Worm (Caenorhabditis elegans) whole organism, L2 larva: Measurements from ENCODE around the gene Y57G11C.499.

ENCODE experiments used
- C34F6.9 ChIP-seq: fragments of 150-350 bp; optimal IDR thresholded peaks from 2 replicates; lab custom pipeline; 2014; ENCODE audit warnings: missing biosample characterization, missing genetic modification characterization
- F13H6.1 ChIP-seq: sonication (generic microtip); optimal IDR thresholded peaks from 2 replicates; lab custom pipeline; 2016; ENCODE audit warnings: missing genetic modification characterization, missing compliant biosample characterization
- R02D3.7 ChIP-seq: fragments of 150-350 bp; optimal IDR thresholded peaks from 2 replicates; lab custom pipeline; 2014; ENCODE audit warnings: missing biosample characterization, missing genetic modification characterization
- Y55F3AM.14 ChIP-seq: fragments of 200-800 bp; sonication (Bioruptor generic); optimal IDR thresholded peaks from 2 replicates; lab custom pipeline; 2018; ENCODE audit warnings: mild to moderate bottlenecking, missing genetic modification characterization, missing compliant biosample characterization
- alr-1 ChIP-seq: fragments of 150-350 bp; optimal IDR thresholded peaks from 2 replicates; lab custom pipeline; 2014; ENCODE audit warnings: missing biosample characterization, missing genetic modification characterization
- aly-2 ChIP-seq: fragments of 150-350 bp; optimal IDR thresholded peaks from 2 replicates; lab custom pipeline; 2014; ENCODE audit warnings: missing biosample characterization, missing genetic modification characterization
- ama-1 ChIP-seq: fragments of 150-350 bp; optimal IDR thresholded peaks from 2 replicates; lab custom pipeline; 2018; ENCODE audit warnings: inconsistent platforms
- blmp-1 ChIP-seq: sonication (generic microtip); optimal IDR thresholded peaks from 2 replicates; lab custom pipeline; 2017; ENCODE audit warnings: missing genetic modification characterization, mild to moderate bottlenecking, missing compliant biosample characterization, antibody characterized with exemption, moderate library complexity; ENCODE audit not compliant: insufficient read depth
- ceh-82 ChIP-seq: fragments of 150-350 bp; optimal IDR thresholded peaks from 2 replicates; lab custom pipeline; 2014; ENCODE audit warnings: missing biosample characterization, missing genetic modification characterization
- crh-2 ChIP-seq: sonication (generic microtip); optimal IDR thresholded peaks from 2 replicates; lab custom pipeline; 2017; ENCODE audit warnings: missing biosample characterization, missing genetic modification characterization
- egl-27 ChIP-seq: sonication (generic microtip); optimal IDR thresholded peaks from 3 replicates; lab custom pipeline; 2017; ENCODE audit warnings: missing biosample characterization, missing genetic modification reagents, missing genetic modification characterization
- elt-3 ChIP-seq: sonication (generic microtip); optimal IDR thresholded peaks from 2 replicates; lab custom pipeline; 2017; ENCODE audit warnings: missing biosample characterization, missing genetic modification characterization
- gmeb-1 ChIP-seq: fragments of 150-350 bp; optimal IDR thresholded peaks from 2 replicates; lab custom pipeline; 2014; ENCODE audit warnings: missing biosample characterization, missing genetic modification characterization
- lin-11 ChIP-seq: fragments of 150-350 bp; sonication (generic microtip); optimal IDR thresholded peaks from 2 replicates; lab custom pipeline; 2014; ENCODE audit warnings: missing biosample characterization, missing genetic modification characterization, inconsistent platforms, mixed read lengths
- lin-39 ChIP-seq: fragments of 150-350 bp; optimal IDR thresholded peaks from 2 replicates; lab custom pipeline; 2014; ENCODE audit warnings: missing biosample characterization, missing genetic modification reagents, missing genetic modification characterization
- lsy-2 ChIP-seq, 2 experiments: fragments of 150-350 bp in 1 of 2; sonication (generic microtip) in 1 of 2; optimal IDR thresholded peaks; 2 replicates each; lab custom pipeline; 2014 to 2017; ENCODE audit warnings: missing biosample characterization in 2 of 2, missing genetic modification characterization in 2 of 2
- mab-5 ChIP-seq: fragments of 150-350 bp; optimal IDR thresholded peaks from 2 replicates; lab custom pipeline; 2014; ENCODE audit warnings: missing biosample characterization, missing genetic modification characterization
- mbf-1 ChIP-seq: sonication (generic microtip); optimal IDR thresholded peaks from 2 replicates; lab custom pipeline; 2017; ENCODE audit warnings: missing biosample characterization, missing genetic modification characterization
- mdl-1 ChIP-seq, 2 experiments: fragments of 150-350 bp in 1 of 2; sonication (generic microtip) in 1 of 2; optimal IDR thresholded peaks; 2 replicates each; lab custom pipeline; 2017; ENCODE audit warnings: missing biosample characterization in 2 of 2, missing genetic modification characterization in 2 of 2
- nhr-10 ChIP-seq: sonication (generic microtip); optimal IDR thresholded peaks from 2 replicates; lab custom pipeline; 2017; ENCODE audit warnings: missing biosample characterization, missing genetic modification characterization
- nhr-12 ChIP-seq: fragments of 150-350 bp; optimal IDR thresholded peaks from 2 replicates; lab custom pipeline; 2014; ENCODE audit warnings: missing biosample characterization, missing genetic modification characterization
- nhr-129 ChIP-seq: fragments of 150-350 bp; optimal IDR thresholded peaks from 2 replicates; lab custom pipeline; 2014; ENCODE audit warnings: missing biosample characterization, missing genetic modification characterization
- nhr-21 ChIP-seq: fragments of 150-350 bp; optimal IDR thresholded peaks from 2 replicates; lab custom pipeline; 2014; ENCODE audit warnings: missing biosample characterization, missing genetic modification characterization
- nhr-23 ChIP-seq: fragments of 150-350 bp; optimal IDR thresholded peaks from 2 replicates; lab custom pipeline; 2014; ENCODE audit warnings: missing biosample characterization, missing genetic modification reagents, missing genetic modification characterization
- nhr-237 ChIP-seq: fragments of 150-350 bp; optimal IDR thresholded peaks from 2 replicates; lab custom pipeline; 2014; ENCODE audit warnings: missing biosample characterization, missing genetic modification characterization
- nhr-25 ChIP-seq: fragments of 150-350 bp; sonication (generic microtip); optimal IDR thresholded peaks from 3 replicates; lab custom pipeline; 2014; ENCODE audit warnings: missing biosample characterization, missing genetic modification characterization
- nhr-6 ChIP-seq: fragments of 150-350 bp; optimal IDR thresholded peaks from 2 replicates; lab custom pipeline; 2014; ENCODE audit warnings: missing biosample characterization, missing genetic modification characterization
- nhr-77 ChIP-seq: fragments of 150-350 bp; optimal IDR thresholded peaks from 2 replicates; lab custom pipeline; 2014; ENCODE audit warnings: missing biosample characterization, missing genetic modification characterization
- sem-4 ChIP-seq: fragments of 150-350 bp; optimal IDR thresholded peaks from 2 replicates; lab custom pipeline; 2014; ENCODE audit warnings: missing biosample characterization, missing genetic modification reagents, missing genetic modification characterization
- skn-1 ChIP-seq: sonication (generic microtip); optimal IDR thresholded peaks from 2 replicates; lab custom pipeline; 2017; ENCODE audit warnings: missing biosample characterization, missing genetic modification characterization
- sma-3 ChIP-seq: sonication (generic microtip); optimal IDR thresholded peaks from 2 replicates; lab custom pipeline; 2016; ENCODE audit warnings: missing genetic modification reagents, missing genetic modification characterization, missing compliant biosample characterization
- sma-9 ChIP-seq, 2 experiments: fragments of 150-350 bp in 1 of 2; sonication (generic microtip) in 1 of 2; optimal IDR thresholded peaks; 2 replicates each; lab custom pipeline; 2014 to 2016; ENCODE audit warnings: missing genetic modification characterization in 2 of 2, mild to moderate bottlenecking in 1 of 2, missing biosample characterization in 1 of 2, missing compliant biosample characterization in 1 of 2, missing genetic modification reagents in 1 of 2, moderate library complexity in 1 of 2
- zag-1 ChIP-seq: fragments of 150-350 bp; optimal IDR thresholded peaks from 2 replicates; lab custom pipeline; 2014; ENCODE audit warnings: missing biosample characterization, missing genetic modification characterization
- ztf-1 ChIP-seq: fragments of 200-800 bp; sonication (Bioruptor generic); conservative IDR thresholded peaks from 2 replicates; pipeline ENCODE4 v1.3.6; 2022; ENCODE audit warnings: missing genetic modification characterization, missing compliant biosample characterization
- ztf-4 ChIP-seq: fragments of 150-350 bp; optimal IDR thresholded peaks from 2 replicates; lab custom pipeline; 2014; ENCODE audit warnings: missing biosample characterization, missing genetic modification characterization

The Y57G11C.499 gene

ce11 chrIV:14754912-14755311, at the start of gene Y57G11C.499:
Gene Y57G11C.499, minus strand, starts transcription at chrIV:14754934.
- no peak for TF ChIP-seq lin-11 (tag; lab: Kevin White, UChicago)
- TF ChIP-seq R02D3.7 (tag; lab: Kevin White, UChicago), result no peak
- no peak for TF ChIP-seq mab-5 (tag; lab: Kevin White, UChicago)
- no peak for TF ChIP-seq C34F6.9 (tag; lab: Kevin White, UChicago)
- no peak for TF ChIP-seq egl-27 (tag; lab: Kevin White, UChicago)
- TF ChIP-seq lsy-2 (tag; optimal IDR thresholded peaks at IDR 0.05; lab: Kevin White, UChicago), result no peak
- no peak for TF ChIP-seq nhr-77 (tag; lab: Kevin White, UChicago)
- TF ChIP-seq alr-1 (tag; lab: Kevin White, UChicago), result no peak
- TF ChIP-seq nhr-129 (tag; lab: Kevin White, UChicago), result no peak
- no peak for TF ChIP-seq nhr-6 (tag; lab: Kevin White, UChicago)
- no peak for TF ChIP-seq blmp-1 (tag; lab: Kevin White, UChicago)
- no peak for TF ChIP-seq sma-9 (GFP tag; optimal IDR thresholded peaks at IDR 0.05; lab: Kevin White, UChicago)
- no peak for TF ChIP-seq sma-9 (tag; optimal IDR thresholded peaks at IDR 0.05; lab: Kevin White, UChicago)
- no peak for TF ChIP-seq F13H6.1

ce11 chrIV:14802316-14802715, 47.6 kb upstream of the Y57G11C.499 start, which contains the start of gene Y57G11C.1142:
Gene Y57G11C.1142, plus strand, starts transcription at chrIV:14802616.
- TF ChIP-seq ztf-4 (tag; lab: Kevin White, UChicago) (no peak), zag-1 (tag; lab: Kevin White, UChicago) (no peak), sem-4 (no peak), crh-2 (tag; lab: Kevin White, UChicago) (no peak), skn-1 (tag; lab: Kevin White, UChicago) (no peak), R02D3.7 (tag; lab: Kevin White, UChicago) (no peak), mbf-1 (tag; lab: Kevin White, UChicago) (no peak), nhr-21 (no peak), sma-3 (GFP tag; lab: Kevin White, UChicago) (no peak)
- TF ChIP-seq, all 48 proteins: peak for 0

ce11 chrIV:14800931-14801330, 46.2 kb upstream of the Y57G11C.499 start:
- TF ChIP-seq nhr-23 (tag; lab: Kevin White, UChicago) (no peak), nhr-12 (tag; lab: Kevin White, UChicago) (no peak), skn-1 (tag; lab: Kevin White, UChicago) (no peak), ama-1 (no peak), sma-9 (GFP tag; optimal IDR thresholded peaks at IDR 0.05; lab: Kevin White, UChicago) (no peak), sma-9 (tag; optimal IDR thresholded peaks at IDR 0.05; lab: Kevin White, UChicago) (no peak), nhr-77 (tag; lab: Kevin White, UChicago) (no peak), ztf-1 (GFP tag; lab: Robert Waterston, UW) (no peak), nhr-237 (no peak), nhr-10 (tag; lab: Kevin White, UChicago) (no peak), alr-1 (tag; lab: Kevin White, UChicago) (no peak), gmeb-1 (tag; lab: Kevin White, UChicago) (no peak), mdl-1 (tag; optimal IDR thresholded peaks at IDR 0.05; lab: Kevin White, UChicago) (no peak), elt-3 (tag; lab: Kevin White, UChicago) (no peak), Y55F3AM.14 (GFP tag; lab: Kevin White, UChicago) (no peak), egl-27 (tag; lab: Kevin White, UChicago) (no peak), R02D3.7 (tag; lab: Kevin White, UChicago) (no peak), nhr-25 (tag; lab: Kevin White, UChicago) (no peak), aly-2 (tag; lab: Kevin White, UChicago) (no peak), nhr-6 (tag; lab: Kevin White, UChicago) (no peak), lin-39 (tag; lab: Kevin White, UChicago) (no peak)
- TF ChIP-seq, all 48 proteins: peak for 0

ce11 chrIV:14799186-14799585, 44.5 kb upstream of the Y57G11C.499 start, which contains the start of gene Y57G11C.14:
Gene Y57G11C.14, plus strand, starts transcription at chrIV:14799311.
- TF ChIP-seq sma-9 (GFP tag; optimal IDR thresholded peaks at IDR 0.05; lab: Kevin White, UChicago) (no peak), sma-9 (tag; optimal IDR thresholded peaks at IDR 0.05; lab: Kevin White, UChicago) (no peak), nhr-23 (tag; lab: Kevin White, UChicago) (no peak), nhr-21 (no peak), Y55F3AM.14 (GFP tag; lab: Kevin White, UChicago) (no peak), C34F6.9 (tag; lab: Kevin White, UChicago) (no peak), ceh-82 (tag; lab: Kevin White, UChicago) (no peak), aly-2 (tag; lab: Kevin White, UChicago) (no peak)
